Fruit fly (Drosophila melanogaster) whole organism, adult: ENCODE data around the gene CG31122.

Experiments
- CG5204 ChIP-seq: fragments of 200-800 bp; sonication (Bioruptor generic); optimal IDR thresholded peaks from 2 replicates; lab custom pipeline; 2016; ENCODE audit warnings: missing biosample characterization, missing genetic modification characterization
- Crg-1 ChIP-seq: fragments of 200-800 bp; sonication (Bioruptor generic); optimal IDR thresholded peaks from 2 replicates; lab custom pipeline; 2016; ENCODE audit warnings: missing biosample characterization, missing genetic modification characterization
- Hr96 ChIP-seq: fragments of 200-800 bp; sonication (Bioruptor generic); optimal IDR thresholded peaks from 2 replicates; lab custom pipeline; 2016; ENCODE audit warnings: missing biosample characterization, missing genetic modification characterization
- bab1 ChIP-seq: fragments of 200-800 bp; sonication (Bioruptor generic); optimal IDR thresholded peaks from 3 replicates; lab custom pipeline; 2019; ENCODE audit warnings: missing biosample characterization, mild to moderate bottlenecking, missing genetic modification characterization, moderate library complexity
- cic ChIP-seq: fragments of 200-800 bp; sonication (Bioruptor generic); optimal IDR thresholded peaks from 2 replicates; lab custom pipeline; 2017; ENCODE audit warnings: missing biosample characterization, mild to moderate bottlenecking, missing genetic modification characterization, moderate library complexity
- kay ChIP-seq: fragments of 200-800 bp; sonication (Bioruptor generic); peaks from one replicate; lab custom pipeline; 2016; ENCODE audit warnings: missing biosample characterization, missing genetic modification characterization, borderline replicate concordance

dm6 chr3R:18423352-18423751, 10.7 kb upstream of the CG31122 start:
- TF ChIP-seq kay (GFP tag; lab: Kevin White, UChicago) (peak; percentile 59), CG5204 (GFP tag; lab: Kevin White, UChicago) (no peak), bab1 (GFP tag; lab: Kevin White, UChicago) (no peak), Crg-1 (no peak), cic (GFP tag; lab: Kevin White, UChicago) (no peak), Hr96 (GFP tag; lab: Kevin White, UChicago) (no peak)
